Worm (Caenorhabditis elegans): ENCODE measurements around the gene Y48B6A.1.

ce11 chrII:14165430-14165929, 11.3 kb upstream of the Y48B6A.1 start:
- TF ChIP-seq snpc-4 (tag; optimal IDR thresholded peaks at IDR 0.05) (no peak), unc-62 (GFP tag; optimal IDR thresholded peaks at IDR 0.05) (no peak), mep-1 (tag; optimal IDR thresholded peaks at IDR 0.05) (no peak), ztf-11 (tag; optimal IDR thresholded peaks at IDR 0.05) (no peak)

Measured in whole organism, mixed stage, embryonic.